Worm (Caenorhabditis elegans): ENCODE measurements around the gene cut-3.

Gene cut-3

ce11 chrII:8411002-8411401 is 35.6 kb downstream of the cut-3 start:
- TF ChIP-seq mdt-29 (GFP tag; IDR thresholded peaks at IDR 0.05): no peak
- no peak for TF ChIP-seq hlh-11 (tag; optimal IDR thresholded peaks at IDR 0.05)
- no peak for TF ChIP-seq cey-2 (tag; optimal IDR thresholded peaks at IDR 0.05; ENCODE audit: borderline replicate concordance, insufficient read depth)
- no peak for TF ChIP-seq lin-29 (GFP tag; IDR thresholded peaks at IDR 0.05)
- TF ChIP-seq nhr-77 (tag; optimal IDR thresholded peaks at IDR 0.05): no peak
- no peak for TF ChIP-seq mep-1 (tag; optimal IDR thresholded peaks at IDR 0.05)
- TF ChIP-seq ceh-32 (tag; optimal IDR thresholded peaks at IDR 0.05; ENCODE audit: poor library complexity): no peak
- no peak for TF ChIP-seq dmd-6 (GFP tag; IDR thresholded peaks at IDR 0.05)
- TF ChIP-seq F26F4.8 (GFP tag; conservative IDR thresholded peaks at IDR 0.05): no peak
- TF ChIP-seq skn-1 (tag; optimal IDR thresholded peaks at IDR 0.05): no peak
- no peak for TF ChIP-seq ceh-82 (tag; optimal IDR thresholded peaks at IDR 0.05)
- TF ChIP-seq daf-16 (GFP tag; optimal IDR thresholded peaks at IDR 0.05): no peak
- TF ChIP-seq daf-16 (tag; optimal IDR thresholded peaks at IDR 0.05): no peak
- TF ChIP-seq nhr-102 (tag; optimal IDR thresholded peaks at IDR 0.05): no peak
- no peak for TF ChIP-seq Y48G9A.11 (GFP tag; IDR thresholded peaks at IDR 0.05)
- no peak for TF ChIP-seq ztf-11 (tag; optimal IDR thresholded peaks at IDR 0.05)

ce11 chrII:8409538-8409937 is 37.1 kb downstream of the cut-3 start:
- TF ChIP-seq dpl-1 (GFP tag; optimal IDR thresholded peaks at IDR 0.05) (no peak), mdl-1 (tag; optimal IDR thresholded peaks at IDR 0.05) (no peak), nhr-25 (tag; optimal IDR thresholded peaks at IDR 0.05; ENCODE audit: borderline replicate concordance, insufficient read depth) (peak; percentile 32), unc-62 (GFP tag; optimal IDR thresholded peaks at IDR 0.05 in 1 of 2) (peak in 1 of 2 experiments; percentile 80), unc-62 (tag; optimal IDR thresholded peaks at IDR 0.05) (no peak)

ce11 chrII:8407491-8407890 is 39.1 kb downstream of the cut-3 start, which contains the start of gene sra-13:
TSS of gene sra-13 (plus strand) at chrII:8407685.
- TF ChIP-seq unc-62 (GFP tag; optimal IDR thresholded peaks at IDR 0.05 in 1 of 2): peak in 1 of 2 experiments; percentile 93
- no peak for TF ChIP-seq unc-62 (tag; optimal IDR thresholded peaks at IDR 0.05)
- TF ChIP-seq set-16 (GFP tag; IDR thresholded peaks at IDR 0.05): no peak
- no peak for TF ChIP-seq tra-1 (GFP tag; IDR thresholded peaks at IDR 0.05)
- TF ChIP-seq spr-1 (tag; optimal IDR thresholded peaks at IDR 0.05): no peak
- no peak for TF ChIP-seq daf-8 (GFP tag; IDR thresholded peaks at IDR 0.05)

ce11 chrII:8405303-8405702 is 41.3 kb downstream of the cut-3 start, which contains the start of gene ubc-24:
TSS of gene ubc-24 (plus strand) at chrII:8405603.
- TF ChIP-seq zag-1 (tag; optimal IDR thresholded peaks at IDR 0.05) (no peak), hlh-30 (tag; optimal IDR thresholded peaks at IDR 0.05; ENCODE audit: insufficient read depth) (no peak), mes-2 (tag; optimal IDR thresholded peaks at IDR 0.05; ENCODE audit: poor library complexity, severe bottlenecking) (no peak), mdt-29 (GFP tag; IDR thresholded peaks at IDR 0.05) (no peak), skn-1 (tag; optimal IDR thresholded peaks at IDR 0.05) (no peak), unc-39 (tag; optimal IDR thresholded peaks at IDR 0.05) (no peak), lin-29 (GFP tag; IDR thresholded peaks at IDR 0.05) (no peak), aha-1 (tag) (no peak), nhr-25 (tag; optimal IDR thresholded peaks at IDR 0.05; ENCODE audit: borderline replicate concordance, insufficient read depth) (no peak), madf-5 (GFP tag; IDR thresholded peaks at IDR 0.05) (no peak), vab-7 (GFP tag; IDR thresholded peaks at IDR 0.05) (no peak), ctbp-1 (GFP tag; IDR thresholded peaks at IDR 0.05) (no peak), cey-2 (tag; optimal IDR thresholded peaks at IDR 0.05; ENCODE audit: borderline replicate concordance, insufficient read depth) (no peak), nhr-111 (GFP tag; optimal IDR thresholded peaks at IDR 0.05) (no peak), zip-2 (tag; optimal IDR thresholded peaks at IDR 0.05) (no peak), mep-1 (tag; optimal IDR thresholded peaks at IDR 0.05) (no peak), sdz-12 (GFP tag; optimal IDR thresholded peaks at IDR 0.05) (no peak), nhr-10 (tag; optimal IDR thresholded peaks at IDR 0.05) (no peak), set-16 (GFP tag; IDR thresholded peaks at IDR 0.05) (no peak), ceh-44 (GFP tag; IDR thresholded peaks at IDR 0.05) (no peak)

Data from whole organism, L4 larva.